Fruit fly (Drosophila melanogaster): ENCODE results near the gene CG3081.

Gene CG3081

dm6 chrX:4687778-4688399 lies 44.1 kb upstream of the CG3081 start, which contains the start of gene ctp (continued):
- TF ChIP-seq dm (GFP tag; optimal IDR thresholded peaks at IDR 0.05) = peak; percentile 8
- TF ChIP-seq Taf1 (GFP tag; IDR thresholded peaks at IDR 0.05) = no peak
- TF ChIP-seq chinmo (GFP tag; IDR thresholded peaks at IDR 0.05; ENCODE audit: partially characterized antibody) = peak; percentile 77; the same call in 3 of the 4 replicates
- TF ChIP-seq repo (GFP tag; optimal IDR thresholded peaks at IDR 0.05) = peak; percentile 8
- peak; percentile 97 for TF ChIP-seq Jarid2 (GFP tag; optimal IDR thresholded peaks at IDR 0.05)

- TF ChIP-seq h (optimal IDR thresholded peaks at IDR 0.05) (no peak), sr (GFP tag; IDR thresholded peaks at IDR 0.05) (no peak), CG7745 (tag; optimal IDR thresholded peaks at IDR 0.05) (no peak), CG8089 (GFP tag; optimal IDR thresholded peaks at IDR 0.05) (no peak), Fer1 (GFP tag; optimal IDR thresholded peaks at IDR 0.05) (no peak), Nf-YC (tag; optimal IDR thresholded peaks at IDR 0.05) (no peak), pfk (GFP tag; optimal IDR thresholded peaks at IDR 0.05) (no peak), CrebB (tag; optimal IDR thresholded peaks at IDR 0.05) (no peak), NC2α (GFP tag; optimal IDR thresholded peaks at IDR 0.05) (no peak), CG6791 (GFP tag; IDR thresholded peaks at IDR 0.05; ENCODE audit: partially characterized antibody) (peak; percentile 85), chinmo (GFP tag; IDR thresholded peaks at IDR 0.05; ENCODE audit: partially characterized antibody) (peak; percentile 67; the same call in 1 of the 4 replicates), CG10959 (GFP tag; IDR thresholded peaks at IDR 0.05) (no peak), E2f1 (GFP tag; IDR thresholded peaks at IDR 0.05) (no peak), CTCF (GFP tag; optimal IDR thresholded peaks at IDR 0.05) (no peak), lov (optimal IDR thresholded peaks at IDR 0.05) (no peak), lov (GFP tag; IDR thresholded peaks at IDR 0.05) (no peak), sens (GFP tag) (no peak), Atf3 (GFP tag; optimal IDR thresholded peaks at IDR 0.05) (no peak), CG1792 (GFP tag; optimal IDR thresholded peaks at IDR 0.05) (no peak), CG17385 (GFP tag; optimal IDR thresholded peaks at IDR 0.05) (no peak), CG17912 (GFP tag; optimal IDR thresholded peaks at IDR 0.05) (no peak), CG16779 (GFP tag; IDR thresholded peaks at IDR 0.05) (no peak), CG32772 (GFP tag; IDR thresholded peaks at IDR 0.05) (0 out of 2 replicates have a peak, but pooled peaks have one; percentile 22), mld (GFP tag; IDR thresholded peaks at IDR 0.05; ENCODE audit: partially characterized antibody) (0 out of 3 replicates have a peak, but pooled peaks have one; percentile 34), CG1647 (GFP tag; optimal IDR thresholded peaks at IDR 0.05) (no peak), MESR4 (GFP tag; optimal IDR thresholded peaks at IDR 0.05) (peak; percentile 16), CG7963 (GFP tag; IDR thresholded peaks at IDR 0.05; ENCODE audit: partially characterized antibody) (peak; percentile 72; the same call in 2 of the 3 replicates), nau (GFP tag; optimal IDR thresholded peaks at IDR 0.05) (no peak), Chrac-16 (GFP tag; optimal IDR thresholded peaks at IDR 0.05) (no peak), CG18599 (GFP tag; optimal IDR thresholded peaks at IDR 0.05) (no peak), btn (GFP tag; optimal IDR thresholded peaks at IDR 0.05) (no peak), CG13775 (GFP tag; optimal IDR thresholded peaks at IDR 0.05) (no peak), Dll (GFP tag; IDR thresholded peaks at IDR 0.05; ENCODE audit: partially characterized antibody) (peak; percentile 63; the same call in 3 of the 4 replicates), Hsf (GFP tag; optimal IDR thresholded peaks at IDR 0.05) (no peak), wek (GFP tag; optimal IDR thresholded peaks at IDR 0.05) (no peak), nerfin-2 (GFP tag; IDR thresholded peaks at IDR 0.05; ENCODE audit: partially characterized antibody) (peak; percentile 68; the same call in 1 of the 2 replicates), ATbp (GFP tag; optimal IDR thresholded peaks at IDR 0.05) (no peak), CG16813 (GFP tag; IDR thresholded peaks at IDR 0.05; ENCODE audit: partially characterized antibody) (peak; percentile 80), CG15514 (GFP tag; optimal IDR thresholded peaks at IDR 0.05) (peak; percentile 26), NC2β (GFP tag; optimal IDR thresholded peaks at IDR 0.05) (no peak), CG18764 (GFP tag; optimal IDR thresholded peaks at IDR 0.05) (no peak), tap (tag; optimal IDR thresholded peaks at IDR 0.05) (no peak), hb (GFP tag; IDR thresholded peaks at IDR 0.05; ENCODE audit: partially characterized antibody) (peak; percentile 81), CG17359 (tag; optimal IDR thresholded peaks at IDR 0.05) (no peak)
Observed at dm6 chrX:4686723-4687122, 42.9 kb upstream of the CG3081 start, which contains the start of gene Pp2C1. TSS of gene Pp2C1 (minus strand) at chrX:4686903.

All from whole organism, embryonic.